Fruit fly (Drosophila melanogaster) whole organism, embryonic: ENCODE results near the gene CG32590.
A peak's percentile ranks its signal among the peaks of the same experiment; 100 is the strongest.

Experiments
- Blimp-1 ChIP-seq: fragments of 200-800 bp; sonication (Bioruptor generic); optimal IDR thresholded peaks from 3 replicates; lab custom pipeline; 2018; ENCODE audit warnings: missing biosample characterization, missing genetic modification characterization, mild to moderate bottlenecking, moderate library complexity, missing genetic modification reagents
- CG10274 ChIP-seq: fragments of 200-800 bp; sonication (Bioruptor generic); optimal IDR thresholded peaks from 3 replicates; lab custom pipeline; 2017; ENCODE audit warnings: missing biosample characterization, mild to moderate bottlenecking, missing genetic modification characterization
- CG10321 ChIP-seq: fragments of 200-800 bp; sonication (Bioruptor generic); IDR thresholded peaks from 2 replicates; pipeline ENCODE4 v1.3.6; 2022; ENCODE audit warnings: missing biosample characterization, missing genetic modification characterization
- CG12391 ChIP-seq: fragments of 200-800 bp; sonication (Bioruptor generic); optimal IDR thresholded peaks from 3 replicates; lab custom pipeline; 2018; ENCODE audit warnings: missing biosample characterization, mild to moderate bottlenecking, missing genetic modification characterization, moderate library complexity
- CG12744 ChIP-seq: fragments of 200-800 bp; sonication (Bioruptor generic); optimal IDR thresholded peaks from 2 replicates; lab custom pipeline; 2016; ENCODE audit warnings: missing biosample characterization, missing genetic modification characterization
- CG13296 ChIP-seq: fragments of 200-800 bp; sonication (Bioruptor generic); optimal IDR thresholded peaks from 3 replicates; lab custom pipeline; 2018; ENCODE audit warnings: missing biosample characterization, mild to moderate bottlenecking, missing genetic modification characterization
- CG1529 ChIP-seq: fragments of 200-800 bp; sonication (Bioruptor generic); optimal IDR thresholded peaks from 3 replicates; lab custom pipeline; 2018; ENCODE audit warnings: missing biosample characterization, missing genetic modification characterization
- CG15514 ChIP-seq: fragments of 200-800 bp; sonication (Bioruptor generic); optimal IDR thresholded peaks from 3 replicates; lab custom pipeline; 2017; ENCODE audit warnings: missing biosample characterization, missing genetic modification characterization, mild to moderate bottlenecking, moderate library complexity, missing genetic modification reagents
- CG17385 ChIP-seq: fragments of 200-800 bp; sonication (Bioruptor generic); optimal IDR thresholded peaks from 3 replicates; lab custom pipeline; 2018; ENCODE audit warnings: missing biosample characterization, mild to moderate bottlenecking, missing genetic modification characterization
- CG17568 ChIP-seq: fragments of 200-800 bp; sonication (Bioruptor generic); optimal IDR thresholded peaks from 2 replicates; lab custom pipeline; 2018; ENCODE audit warnings: missing biosample characterization, mild to moderate bottlenecking, missing genetic modification characterization, moderate library complexity
- CG18011 ChIP-seq: fragments of 200-800 bp; sonication (Bioruptor generic); optimal IDR thresholded peaks from 2 replicates; lab custom pipeline; 2017; ENCODE audit warnings: missing biosample characterization, missing genetic modification characterization, mild to moderate bottlenecking, moderate library complexity, missing genotype
- CG31388 ChIP-seq: fragments of 200-800 bp; sonication (Bioruptor generic); optimal IDR thresholded peaks from 2 replicates; lab custom pipeline; 2016; ENCODE audit warnings: missing biosample characterization, missing genetic modification characterization
- CG3838 ChIP-seq: fragments of 200-800 bp; sonication (Bioruptor generic); optimal IDR thresholded peaks from 3 replicates; lab custom pipeline; 2016; ENCODE audit warnings: missing biosample characterization, missing genetic modification characterization
- CG3847 ChIP-seq: fragments of 200-800 bp; sonication (Bioruptor generic); IDR thresholded peaks from 2 replicates; pipeline ENCODE4 v1.3.6; 2022; ENCODE audit warnings: missing biosample characterization, missing genetic modification characterization
- CG5245 ChIP-seq: fragments of 200-800 bp; sonication (Bioruptor generic); optimal IDR thresholded peaks from 3 replicates; lab custom pipeline; 2016; ENCODE audit warnings: missing biosample characterization, missing genetic modification characterization
- CG6175 ChIP-seq: fragments of 200-800 bp; sonication (Bioruptor generic); IDR thresholded peaks from 3 replicates; pipeline ENCODE4 v1.3.6; 2022; ENCODE audit warnings: missing biosample characterization, missing genetic modification characterization
- CG6689 ChIP-seq: fragments of 200-800 bp; sonication (Bioruptor generic); IDR thresholded peaks from 2 replicates; pipeline ENCODE4 v1.3.6; 2022; ENCODE audit warnings: missing biosample characterization, missing genetic modification characterization
- CG7271 ChIP-seq: fragments of 200-800 bp; sonication (Bioruptor generic); optimal IDR thresholded peaks from 2 replicates; lab custom pipeline; 2018; ENCODE audit warnings: missing biosample characterization, mild to moderate bottlenecking, missing genetic modification characterization, moderate library complexity
- CG9932 ChIP-seq: fragments of 200-800 bp; sonication (Bioruptor generic); IDR thresholded peaks from 2 replicates; pipeline ENCODE4 v1.3.6; 2022; ENCODE audit warnings: missing biosample characterization, missing genetic modification characterization
- D ChIP-seq, 2 experiments: fragments of 200-800 bp in 1 of 2; fragments of >200 bp in 1 of 2; sonication (Bioruptor generic) in 1 of 2; optimal IDR thresholded peaks; 2 replicates in 1 of 2; 3 replicates in 1 of 2; lab custom pipeline; 2017; ENCODE audit warnings: mild to moderate bottlenecking in 1 of 2, missing biosample characterization in 1 of 2, missing genetic modification characterization in 1 of 2, missing genetic modification reagents in 1 of 2
- Dek ChIP-seq: fragments of 200-800 bp; sonication (Bioruptor generic); optimal IDR thresholded peaks from 3 replicates; lab custom pipeline; 2019; ENCODE audit warnings: missing biosample characterization, mild to moderate bottlenecking, missing genetic modification characterization, moderate library complexity
- Ets97D ChIP-seq: fragments of 200-800 bp; sonication (Bioruptor generic); optimal IDR thresholded peaks from 3 replicates; lab custom pipeline; 2016; ENCODE audit warnings: missing biosample characterization, missing genetic modification characterization
- Gsc ChIP-seq: fragments of 200-800 bp; sonication (Bioruptor generic); IDR thresholded peaks from 2 replicates; pipeline ENCODE4 v1.3.6; 2022; ENCODE audit warnings: missing biosample characterization, missing genetic modification characterization
- HHEX ChIP-seq: fragments of 200-800 bp; sonication (Bioruptor generic); optimal IDR thresholded peaks from 3 replicates; lab custom pipeline; 2017; ENCODE audit warnings: missing biosample characterization, mild to moderate bottlenecking, missing genetic modification characterization, missing genetic modification reagents
- MESR4 ChIP-seq: fragments of 200-800 bp; sonication (Bioruptor generic); optimal IDR thresholded peaks from 2 replicates; lab custom pipeline; 2018; ENCODE audit warnings: missing biosample characterization, mild to moderate bottlenecking, missing genetic modification characterization, moderate library complexity
- Mad ChIP-seq: fragments of 200-800 bp; sonication (Bioruptor generic); optimal IDR thresholded peaks from 2 replicates; lab custom pipeline; 2016; ENCODE audit warnings: missing biosample characterization, missing genetic modification characterization
- Neu2 ChIP-seq: fragments of 200-800 bp; sonication (Bioruptor generic); optimal IDR thresholded peaks from 3 replicates; lab custom pipeline; 2016; ENCODE audit warnings: missing biosample characterization, missing genetic modification characterization, borderline replicate concordance
- Nf-YC ChIP-seq: fragments of 200-800 bp; optimal IDR thresholded peaks from 3 replicates; lab custom pipeline; 2019; ENCODE audit warnings: missing biosample characterization, mild to moderate bottlenecking, missing genetic modification characterization, moderate library complexity
- PHDP ChIP-seq: fragments of 200-800 bp; sonication (Bioruptor generic); optimal IDR thresholded peaks from 3 replicates; lab custom pipeline; 2018; ENCODE audit warnings: missing biosample characterization, mild to moderate bottlenecking, missing genetic modification characterization, moderate library complexity
- al ChIP-seq: fragments of 200-800 bp; sonication (Bioruptor generic); IDR thresholded peaks from 2 replicates; pipeline ENCODE4 v1.3.6; 2022; ENCODE audit warnings: missing biosample characterization, missing genetic modification characterization
- aop ChIP-seq: fragments of 200-800 bp; sonication (Bioruptor generic); IDR thresholded peaks from 2 replicates; pipeline ENCODE4 v1.3.6; 2022; ENCODE audit warnings: missing biosample characterization, missing genetic modification characterization
- ase ChIP-seq: fragments of 200-800 bp; sonication (Bioruptor generic); IDR thresholded peaks from 3 replicates; pipeline ENCODE4 v1.3.6; 2022; ENCODE audit warnings: missing biosample characterization, missing genetic modification characterization
- bab2 ChIP-seq: fragments of 200-800 bp; sonication (Bioruptor generic); optimal IDR thresholded peaks from 2 replicates; lab custom pipeline; 2016; ENCODE audit warnings: missing biosample characterization, missing genetic modification characterization
- cad ChIP-seq: fragments of >200 bp; optimal IDR thresholded peaks from 2 replicates; lab custom pipeline; 2017; ENCODE audit warnings: missing biosample characterization, missing genetic modification characterization
- crc ChIP-seq: fragments of 200-800 bp; sonication (Bioruptor generic); optimal IDR thresholded peaks from 2 replicates; lab custom pipeline; 2016; ENCODE audit warnings: missing biosample characterization, missing genetic modification characterization
- dati ChIP-seq: fragments of 200-800 bp; sonication (Bioruptor generic); IDR thresholded peaks from 2 replicates; pipeline ENCODE4 v1.3.6; 2022; ENCODE audit warnings: missing biosample characterization, missing genetic modification characterization
- dimm ChIP-seq: fragments of 200-800 bp; sonication (Bioruptor generic); IDR thresholded peaks from 2 replicates; pipeline ENCODE4 v1.3.6; 2022; ENCODE audit warnings: missing biosample characterization, missing genetic modification characterization
- disco-r ChIP-seq: fragments of 200-800 bp; sonication (Bioruptor generic); optimal IDR thresholded peaks from 2 replicates; lab custom pipeline; 2016; ENCODE audit warnings: missing biosample characterization, missing genetic modification characterization
- esg ChIP-seq: fragments of 200-800 bp; sonication (Bioruptor generic); conservative IDR thresholded peaks from 2 replicates; pipeline ENCODE4 v1.3.6; 2022; ENCODE audit warnings: missing biosample characterization, missing genetic modification characterization
- fd3F ChIP-seq: fragments of 200-800 bp; sonication (Bioruptor generic); optimal IDR thresholded peaks from 2 replicates; lab custom pipeline; 2018; ENCODE audit warnings: missing biosample characterization, mild to moderate bottlenecking, missing genetic modification characterization, moderate library complexity
- lov ChIP-seq, 2 experiments: fragments of 200-800 bp in 1 of 2; fragments of >200 bp in 1 of 2; sonication (Bioruptor generic) in 1 of 2; IDR thresholded peaks in 1 of 2; optimal IDR thresholded peaks in 1 of 2; 2 replicates in 1 of 2; 3 replicates in 1 of 2; pipeline versions ENCODE4 v1.3.6 to Lab custom; 2017 to 2022; ENCODE audit warnings: missing biosample characterization in 1 of 2, missing genetic modification characterization in 1 of 2
- nerfin-1 ChIP-seq: fragments of 200-800 bp; sonication (Bioruptor generic); optimal IDR thresholded peaks from 3 replicates; lab custom pipeline; 2019; ENCODE audit warnings: missing biosample characterization, mild to moderate bottlenecking, missing genetic modification characterization, moderate library complexity
- nom ChIP-seq: fragments of 200-800 bp; sonication (Bioruptor generic); optimal IDR thresholded peaks from 2 replicates; lab custom pipeline; 2017; ENCODE audit warnings: missing biosample characterization, missing genetic modification characterization, mild to moderate bottlenecking, moderate library complexity, missing genetic modification reagents
- org-1 ChIP-seq: fragments of 200-800 bp; sonication (Bioruptor generic); optimal IDR thresholded peaks from 2 replicates; lab custom pipeline; 2017; ENCODE audit warnings: missing biosample characterization, missing genetic modification characterization
- p53 ChIP-seq: fragments of 200-800 bp; sonication (Bioruptor generic); optimal IDR thresholded peaks from 2 replicates; lab custom pipeline; 2016; ENCODE audit warnings: missing biosample characterization, missing genetic modification characterization
- stc ChIP-seq: fragments of 200-800 bp; sonication (Bioruptor generic); IDR thresholded peaks from 2 replicates; pipeline ENCODE4 v1.3.6; 2022; ENCODE audit warnings: missing biosample characterization, missing genetic modification characterization
- tx ChIP-seq: fragments of 200-800 bp; sonication (Bioruptor generic); optimal IDR thresholded peaks from 2 replicates; lab custom pipeline; 2016; ENCODE audit warnings: missing biosample characterization, missing genetic modification characterization
- unc-4 ChIP-seq: fragments of 200-800 bp; sonication (Bioruptor generic); IDR thresholded peaks from 2 replicates; pipeline ENCODE4 v1.3.6; 2022; ENCODE audit warnings: missing biosample characterization, missing genetic modification characterization; ENCODE audit not compliant: partially characterized antibody

Gene CG32590

DNA sequence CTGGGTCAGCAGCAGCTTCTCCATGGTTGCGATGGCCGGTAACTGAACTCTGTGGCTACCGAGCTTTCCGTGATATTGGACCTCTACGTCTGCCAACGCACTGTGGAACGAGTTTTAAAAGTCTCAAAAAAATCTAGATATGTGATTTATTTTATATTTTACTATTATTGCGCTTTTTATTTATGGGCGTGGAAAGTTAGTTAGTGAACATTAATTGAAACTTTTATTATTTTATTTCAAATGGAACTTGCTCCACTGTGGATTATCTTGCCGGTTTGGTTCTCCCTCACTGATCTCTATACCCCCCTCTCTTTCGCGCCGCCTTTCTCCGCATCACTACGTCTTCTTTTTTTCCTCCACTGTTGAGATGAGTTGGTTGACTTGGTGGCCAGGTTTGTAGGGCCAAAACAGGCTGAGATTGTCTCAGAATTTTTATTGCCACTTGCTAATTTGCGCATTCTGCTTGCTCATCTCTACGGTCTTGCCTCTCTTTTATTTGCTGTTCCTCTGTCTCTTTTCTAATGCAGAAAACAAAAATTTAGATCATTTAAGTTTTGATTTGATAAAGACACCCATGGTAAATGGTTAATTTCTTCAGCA, 9.9 kb upstream of the CG32590 start, which contains the start of gene CG9522 (continued):
- TF ChIP-seq org-1 (GFP tag; lab: Kevin White, UChicago): peak; percentile 45
- no peak for TF ChIP-seq CG12744 (GFP tag; lab: Kevin White, UChicago)
- TF ChIP-seq Neu2 (GFP tag; lab: Kevin White, UChicago): no peak
- TF ChIP-seq CG9932 (GFP tag; lab: Robert Waterston, UW): peak; percentile 68
- peak; percentile 77 for TF ChIP-seq nom (GFP tag; lab: Kevin White, UChicago)
- peak; percentile 75 for TF ChIP-seq PHDP (tag; lab: Kevin White, UChicago)
- TF ChIP-seq HHEX (GFP tag; lab: Kevin White, UChicago): peak; percentile 54
- TF ChIP-seq Mad (GFP tag; lab: Kevin White, UChicago): peak; percentile 47
- 0 out of 2 replicates have a peak, but pooled peaks have one; percentile 40 for TF ChIP-seq dimm
- TF ChIP-seq nerfin-1: peak; percentile 61
- no peak for TF ChIP-seq unc-4 (GFP tag; lab: Robert Waterston, UW)
- peak; percentile 66; the same call in 1 of the 2 replicates for TF ChIP-seq al (GFP tag; lab: Robert Waterston, UW)
- TF ChIP-seq CG10274 (GFP tag; lab: Kevin White, UChicago): no peak
- peak; percentile 63 for TF ChIP-seq CG13296 (GFP tag; lab: Kevin White, UChicago)
- peak; percentile 59 for TF ChIP-seq CG3847 (GFP tag; lab: Robert Waterston, UW)
- TF ChIP-seq Dek: peak; percentile 34
- TF ChIP-seq CG15514 (GFP tag; lab: Kevin White, UChicago): peak; percentile 45
- TF ChIP-seq Gsc (GFP tag; lab: Robert Waterston, UW): peak; percentile 22; the same call in 1 of the 2 replicates
- peak; percentile 16 for TF ChIP-seq fd3F (GFP tag; lab: Kevin White, UChicago)
- peak; percentile 75 for TF ChIP-seq CG12391
- TF ChIP-seq CG3838 (GFP tag; lab: Kevin White, UChicago): no peak
- peak; percentile 4 for TF ChIP-seq tx (GFP tag; lab: Kevin White, UChicago)
- TF ChIP-seq p53 (GFP tag; lab: Kevin White, UChicago): no peak
- TF ChIP-seq D (optimal IDR thresholded peaks at IDR 0.05; lab: Kevin White, UChicago): no peak
- TF ChIP-seq D (GFP tag; optimal IDR thresholded peaks at IDR 0.05; lab: Kevin White, UChicago): peak; percentile 77
- no peak for TF ChIP-seq CG10321 (GFP tag; lab: Robert Waterston, UW)
- peak; percentile 74 for TF ChIP-seq CG1529
- TF ChIP-seq aop: 0 out of 2 replicates have a peak, but pooled peaks have one; percentile 35
- no peak for TF ChIP-seq Nf-YC (tag; lab: Kevin White, UChicago)
- peak; percentile 66 for TF ChIP-seq CG6689 (GFP tag; lab: Robert Waterston, UW)
- TF ChIP-seq dati (GFP tag; lab: Robert Waterston, UW): peak; percentile 55; the same call in 1 of the 2 replicates
- no peak for TF ChIP-seq CG7271 (tag; lab: Kevin White, UChicago)
- peak; percentile 8 for TF ChIP-seq CG18011 (GFP tag; lab: Kevin White, UChicago)
- TF ChIP-seq lov (optimal IDR thresholded peaks at IDR 0.05; lab: Kevin White, UChicago): no peak
- peak; percentile 76; the same call in 2 of the 3 replicates for TF ChIP-seq lov (GFP tag; IDR thresholded peaks at IDR 0.05; lab: Robert Waterston, UW)
- TF ChIP-seq CG5245: peak; percentile 44
- TF ChIP-seq crc (GFP tag; lab: Kevin White, UChicago): peak; percentile 11
- peak; percentile 86 for TF ChIP-seq Blimp-1 (GFP tag; lab: Kevin White, UChicago)
- no peak for TF ChIP-seq disco-r (GFP tag; lab: Kevin White, UChicago)
- no peak for TF ChIP-seq CG31388
- no peak for TF ChIP-seq CG6175 (GFP tag; lab: Robert Waterston, UW)
- peak; percentile 6 for TF ChIP-seq Ets97D (GFP tag; lab: Kevin White, UChicago)
- peak; percentile 75 for TF ChIP-seq CG17385
- TF ChIP-seq stc (GFP tag; lab: Robert Waterston, UW): peak; percentile 36; the same call in 1 of the 2 replicates
- peak; percentile 68 for TF ChIP-seq esg (GFP tag; lab: Robert Waterston, UW)
- no peak for TF ChIP-seq MESR4 (GFP tag; lab: Kevin White, UChicago)
- TF ChIP-seq bab2 (GFP tag; lab: Kevin White, UChicago): no peak
- TF ChIP-seq ase: no peak; the same call in 2 of the 3 replicates
- no peak for TF ChIP-seq cad (GFP tag; lab: Kevin White, UChicago)
- TF ChIP-seq CG17568: peak; percentile 42
